Fruit fly (Drosophila melanogaster) whole organism, pupa: ENCODE measurements around the gene CG7483.
A peak's percentile ranks its signal among the peaks of the same experiment; 100 is the strongest.

Experiments
- CG32121 ChIP-seq: fragments of 200-800 bp; sonication (Bioruptor generic); IDR thresholded peaks from 2 replicates; pipeline ENCODE4 v1.3.6; 2022; ENCODE audit warnings: missing biosample characterization, missing genetic modification characterization
- EcR ChIP-seq: fragments of 200-800 bp; sonication (Bioruptor generic); optimal IDR thresholded peaks from 3 replicates; lab custom pipeline; 2019; ENCODE audit warnings: missing biosample characterization, missing genetic modification characterization, mild to moderate bottlenecking, moderate library complexity, missing genetic modification reagents
- Ets98B ChIP-seq: fragments of 200-800 bp; sonication (Bioruptor generic); IDR thresholded peaks from 2 replicates; pipeline ENCODE4 v1.3.6; 2022; ENCODE audit warnings: missing biosample characterization, missing genetic modification characterization
- Pif1B ChIP-seq: fragments of 200-800 bp; sonication (Bioruptor generic); optimal IDR thresholded peaks from 3 replicates; lab custom pipeline; 2016; ENCODE audit warnings: missing biosample characterization, missing genetic modification characterization

dm6 chr3R:8329628-8330027, 16.6 kb downstream of the CG7483 start:
- TF ChIP-seq Ets98B (GFP tag; lab: Robert Waterston, UW) (no peak), CG32121 (GFP tag; lab: Robert Waterston, UW) (no peak), Pif1B (GFP tag; lab: Kevin White, UChicago) (no peak), EcR (peak; percentile 16)
